Worm (Caenorhabditis elegans) whole organism, mixed stage, embryonic: ENCODE measurements around the gene chil-3.

Source experiments
- blmp-1 ChIP-seq: fragments of 150-350 bp; optimal IDR thresholded peaks from 2 replicates; lab custom pipeline; 2014; ENCODE audit warnings: missing biosample characterization, missing genetic modification characterization
- nhr-12 ChIP-seq: fragments of 150-350 bp; optimal IDR thresholded peaks from 2 replicates; lab custom pipeline; 2014; ENCODE audit warnings: missing biosample characterization, missing genetic modification characterization
- nhr-237 ChIP-seq: fragments of 150-350 bp; optimal IDR thresholded peaks from 2 replicates; lab custom pipeline; 2014; ENCODE audit warnings: missing biosample characterization, missing genetic modification characterization
- nhr-28 ChIP-seq: fragments of 150-350 bp; optimal IDR thresholded peaks from 2 replicates; lab custom pipeline; 2014; ENCODE audit warnings: missing biosample characterization, missing genetic modification characterization
- nhr-76 ChIP-seq: sonication (generic microtip); optimal IDR thresholded peaks from 2 replicates; lab custom pipeline; 2017; ENCODE audit warnings: missing biosample characterization, missing genetic modification characterization
- sem-2 ChIP-seq: fragments of 200-800 bp; sonication (Bioruptor generic); optimal IDR thresholded peaks from 2 replicates; lab custom pipeline; 2018; ENCODE audit warnings: mild to moderate bottlenecking, missing genetic modification characterization, missing compliant biosample characterization
- sptf-1 ChIP-seq: sonication (generic microtip); optimal IDR thresholded peaks from 2 replicates; lab custom pipeline; 2017; ENCODE audit warnings: mild to moderate bottlenecking, missing genetic modification characterization, moderate library complexity, missing compliant biosample characterization
- unc-62 ChIP-seq: fragments of 150-350 bp; optimal IDR thresholded peaks from 2 replicates; lab custom pipeline; 2014; ENCODE audit warnings: missing biosample characterization, missing genetic modification reagents, missing genetic modification characterization
- ztf-11 ChIP-seq: fragments of 150-350 bp; optimal IDR thresholded peaks from 2 replicates; lab custom pipeline; 2014; ENCODE audit warnings: missing biosample characterization, missing genetic modification characterization

DNA sequence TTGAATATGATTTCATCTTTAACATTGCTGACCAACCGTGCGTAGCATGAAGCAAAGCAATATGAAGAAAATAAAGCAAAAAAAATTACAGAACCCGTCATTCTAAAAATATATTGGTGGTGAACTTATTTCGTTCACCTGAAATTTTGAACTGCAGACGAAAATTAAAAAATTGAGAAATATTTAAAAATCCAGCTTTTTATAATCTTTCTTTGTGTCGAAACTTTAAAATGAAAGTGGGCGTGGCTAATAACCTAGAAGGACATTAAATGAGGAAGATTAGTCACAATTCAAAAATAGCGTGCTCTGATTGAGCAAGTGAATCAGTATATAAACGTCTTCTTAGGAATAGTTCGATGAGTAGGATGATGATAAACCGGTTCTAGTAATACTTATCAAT is 11.8 kb downstream of the chil-3 start, which contains the start of gene old-2:
- no peak for TF ChIP-seq nhr-237 (tag; lab: Kevin White, UChicago)
- TF ChIP-seq sptf-1 = no peak
- TF ChIP-seq nhr-28 (tag; lab: Kevin White, UChicago) = no peak
- TF ChIP-seq sem-2 (GFP tag; lab: Kevin White, UChicago) = no peak
- TF ChIP-seq ztf-11 (tag; lab: Kevin White, UChicago) = no peak
- no peak for TF ChIP-seq nhr-76 (tag; lab: Kevin White, UChicago)
- TF ChIP-seq blmp-1 = no peak
- no peak for TF ChIP-seq unc-62 (GFP tag; lab: Kevin White, UChicago)
- no peak for TF ChIP-seq nhr-12 (tag; lab: Kevin White, UChicago)
